Fruit fly (Drosophila melanogaster): ENCODE measurements around the gene CG5078.
A peak's percentile ranks its signal among the peaks of the same experiment; 100 is the strongest.

CG5078 gene

dm6 chr3L:20517897-20518804 lies 12.3 kb downstream of the CG5078 start (continued):
- TF ChIP-seq exex (tag; optimal IDR thresholded peaks at IDR 0.05): peak; percentile 50
- TF ChIP-seq CG15479 (GFP tag; optimal IDR thresholded peaks at IDR 0.05): no peak
- TF ChIP-seq lilli (GFP tag; optimal IDR thresholded peaks at IDR 0.05): peak; percentile 32
- no peak for TF ChIP-seq emc (GFP tag; optimal IDR thresholded peaks at IDR 0.05)
- peak; percentile 19; the same call in 1 of the 2 replicates for TF ChIP-seq seq (GFP tag; IDR thresholded peaks at IDR 0.05)
- TF ChIP-seq Hand (GFP tag; optimal IDR thresholded peaks at IDR 0.05): peak; percentile 22
- TF ChIP-seq bbx (GFP tag; IDR thresholded peaks at IDR 0.05; ENCODE audit: partially characterized antibody): 0 out of 2 replicates have a peak, but pooled peaks have one; percentile 31
- TF ChIP-seq HLH54F (GFP tag; optimal IDR thresholded peaks at IDR 0.05): no peak
- TF ChIP-seq CG15073 (GFP tag; optimal IDR thresholded peaks at IDR 0.05): no peak
- TF ChIP-seq Spps (tag; optimal IDR thresholded peaks at IDR 0.05): no peak
- no peak for TF ChIP-seq CG4707 (GFP tag; optimal IDR thresholded peaks at IDR 0.05)
- peak; percentile 30 for TF ChIP-seq Hmr (GFP tag; optimal IDR thresholded peaks at IDR 0.05)
- no peak for TF ChIP-seq Sry-δ (GFP tag; optimal IDR thresholded peaks at IDR 0.05)
- TF ChIP-seq Lpt (GFP tag; optimal IDR thresholded peaks at IDR 0.05): no peak
- no peak for TF ChIP-seq CG5180 (GFP tag; optimal IDR thresholded peaks at IDR 0.05)
- no peak for TF ChIP-seq tna (GFP tag; IDR thresholded peaks at IDR 0.05; ENCODE audit: partially characterized antibody)
- TF ChIP-seq Xrp1 (GFP tag; IDR thresholded peaks at IDR 0.05): peak; percentile 38; the same call in 1 of the 2 replicates
- TF ChIP-seq CG9727 (GFP tag; optimal IDR thresholded peaks at IDR 0.05): peak; percentile 13
- no peak for TF ChIP-seq BtbVII (GFP tag; optimal IDR thresholded peaks at IDR 0.05)
- TF ChIP-seq ftz-f1 (GFP tag; optimal IDR thresholded peaks at IDR 0.05): no peak
- TF ChIP-seq CG11247 (GFP tag; IDR thresholded peaks at IDR 0.05): no peak
- TF ChIP-seq CG1647 (GFP tag; optimal IDR thresholded peaks at IDR 0.05): no peak
- TF ChIP-seq prd (optimal IDR thresholded peaks at IDR 0.05): no peak
- TF ChIP-seq prd (GFP tag; IDR thresholded peaks at IDR 0.05): peak; percentile 35; the same call in 1 of the 3 replicates
- TF ChIP-seq Lhr (GFP tag; optimal IDR thresholded peaks at IDR 0.05): no peak
- TF ChIP-seq Dp (GFP tag; optimal IDR thresholded peaks at IDR 0.05): no peak
- no peak for TF ChIP-seq stwl (tag; optimal IDR thresholded peaks at IDR 0.05)
- TF ChIP-seq lov (optimal IDR thresholded peaks at IDR 0.05): no peak
- TF ChIP-seq lov (GFP tag; IDR thresholded peaks at IDR 0.05): no peak
- no peak for TF ChIP-seq CG2875 (GFP tag; optimal IDR thresholded peaks at IDR 0.05)
- no peak for TF ChIP-seq gcm2 (GFP tag; optimal IDR thresholded peaks at IDR 0.05)
- peak; percentile 45 for TF ChIP-seq CG7556 (GFP tag; optimal IDR thresholded peaks at IDR 0.05)
- TF ChIP-seq GATAe (GFP tag; conservative IDR thresholded peaks at IDR 0.05): no peak
- peak; percentile 52 for TF ChIP-seq CG9932 (GFP tag; IDR thresholded peaks at IDR 0.05)
- TF ChIP-seq Mad (GFP tag; optimal IDR thresholded peaks at IDR 0.05): no peak
- no peak for TF ChIP-seq hth (optimal IDR thresholded peaks at IDR 0.05)
- TF ChIP-seq grau (tag; optimal IDR thresholded peaks at IDR 0.05): peak; percentile 49
- no peak for TF ChIP-seq CG15696 (tag; optimal IDR thresholded peaks at IDR 0.05)
- TF ChIP-seq luna (GFP tag; optimal IDR thresholded peaks at IDR 0.05): peak; percentile 7
- TF ChIP-seq tap (tag; optimal IDR thresholded peaks at IDR 0.05): no peak
- no peak for TF ChIP-seq CG4854 (GFP tag; optimal IDR thresholded peaks at IDR 0.05)
- TF ChIP-seq Trl (optimal IDR thresholded peaks at IDR 0.05): peak in 1 of 2 experiments; percentile 43
- no peak for TF ChIP-seq Trl (GFP tag; optimal IDR thresholded peaks at IDR 0.05)
- peak; percentile 51; the same call in 1 of the 2 replicates for TF ChIP-seq CG11696 (GFP tag; IDR thresholded peaks at IDR 0.05)
- TF ChIP-seq pum (GFP tag; optimal IDR thresholded peaks at IDR 0.05): no peak
- TF ChIP-seq CG4282 (GFP tag; optimal IDR thresholded peaks at IDR 0.05): no peak
- TF ChIP-seq gro (GFP tag; optimal IDR thresholded peaks at IDR 0.05): no peak
- TF ChIP-seq wor (GFP tag; IDR thresholded peaks at IDR 0.05): no peak
- TF ChIP-seq gfzf (GFP tag; optimal IDR thresholded peaks at IDR 0.05): no peak
- no peak for TF ChIP-seq insv (GFP tag; optimal IDR thresholded peaks at IDR 0.05)
